Fruit fly (Drosophila melanogaster) whole organism, adult: ENCODE results near the gene CG4313.
A peak's percentile ranks its signal among the peaks of the same experiment; 100 is the strongest.

ENCODE experiments used
- CG1620 ChIP-seq: fragments of 200-800 bp; sonication (Bioruptor generic); optimal IDR thresholded peaks from 2 replicates; lab custom pipeline; 2016; ENCODE audit warnings: missing biosample characterization, missing genetic modification characterization
- CG7045 ChIP-seq: fragments of 200-800 bp; sonication (Bioruptor generic); optimal IDR thresholded peaks from 2 replicates; lab custom pipeline; 2017; ENCODE audit warnings: missing biosample characterization, mild to moderate bottlenecking, missing genetic modification characterization
- Mnt ChIP-seq: fragments of 200-800 bp; sonication (Bioruptor generic); optimal IDR thresholded peaks from 2 replicates; lab custom pipeline; 2016; ENCODE audit warnings: missing biosample characterization, mild to moderate bottlenecking, missing genetic modification characterization
- bab1 ChIP-seq: fragments of 200-800 bp; sonication (Bioruptor generic); optimal IDR thresholded peaks from 3 replicates; lab custom pipeline; 2019; ENCODE audit warnings: missing biosample characterization, mild to moderate bottlenecking, missing genetic modification characterization, moderate library complexity
- tj ChIP-seq: fragments of 200-800 bp; sonication (Bioruptor generic); optimal IDR thresholded peaks from 3 replicates; lab custom pipeline; 2017; ENCODE audit warnings: missing biosample characterization, mild to moderate bottlenecking, missing genetic modification characterization, moderate library complexity
- toe ChIP-seq: fragments of 200-800 bp; sonication (Bioruptor generic); optimal IDR thresholded peaks from 2 replicates; lab custom pipeline; 2016; ENCODE audit warnings: missing biosample characterization, missing genetic modification characterization

- no peak for TF ChIP-seq CG1620 (GFP tag; lab: Kevin White, UChicago)
- peak; percentile 24 for TF ChIP-seq tj
- TF ChIP-seq bab1 (GFP tag; lab: Kevin White, UChicago), result peak; percentile 70
- no peak for TF ChIP-seq CG7045 (GFP tag; lab: Kevin White, UChicago)
- TF ChIP-seq Mnt (GFP tag; lab: Kevin White, UChicago), result peak; percentile 37
- no peak for TF ChIP-seq toe (GFP tag; lab: Kevin White, UChicago)
Observed at dm6 chrX:2065073-2065472, 23.4 kb downstream of the CG4313 start, which contains the start of gene CG4281.
